Fruit fly (Drosophila melanogaster): ENCODE measurements around the gene CG45489.
A peak's percentile ranks its signal among the peaks of the same experiment; 100 is the strongest.

Gene CG45489

DNA sequence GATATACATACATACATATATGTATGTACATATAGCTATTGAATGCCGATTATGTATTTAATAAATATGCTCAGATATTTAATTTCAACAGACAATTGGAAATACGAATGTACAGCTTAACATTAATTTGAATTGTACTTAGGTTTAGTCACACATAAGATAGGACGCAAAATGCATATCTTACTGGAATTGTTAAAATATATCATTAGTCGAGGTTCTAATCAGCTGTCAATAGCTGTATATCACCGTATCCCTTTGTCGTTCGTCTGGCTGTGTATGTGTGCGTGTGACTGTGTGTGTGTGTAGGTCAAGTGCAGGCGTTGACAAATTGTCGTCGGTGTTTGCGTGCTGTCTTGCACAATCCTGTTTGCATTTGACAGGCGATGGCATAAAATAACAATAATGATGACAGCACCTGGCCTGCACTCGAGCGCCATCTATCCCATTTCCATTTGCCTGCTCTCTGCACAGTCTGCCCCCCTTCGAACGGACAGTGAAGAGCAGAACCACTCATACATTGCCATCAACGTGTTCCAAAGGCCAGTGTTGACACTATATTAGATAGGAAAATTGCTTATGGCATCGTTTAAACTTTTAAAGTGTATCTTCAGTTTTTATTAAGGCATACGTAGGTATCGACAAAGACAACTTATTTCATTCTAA is 31.5 kb downstream of the CG45489 start (continued):
- TF ChIP-seq phol (tag; optimal IDR thresholded peaks at IDR 0.05) (no peak), GATAe (GFP tag; conservative IDR thresholded peaks at IDR 0.05) (no peak), Dref (GFP tag; IDR thresholded peaks at IDR 0.05) (no peak), gt (GFP tag; IDR thresholded peaks at IDR 0.05) (no peak), CG12659 (GFP tag; optimal IDR thresholded peaks at IDR 0.05) (no peak), CG8478 (optimal IDR thresholded peaks at IDR 0.05) (no peak), aop (GFP tag; IDR thresholded peaks at IDR 0.05) (no peak), Ets97D (GFP tag; optimal IDR thresholded peaks at IDR 0.05) (no peak), Fer3 (tag; optimal IDR thresholded peaks at IDR 0.05) (no peak), CG30431 (GFP tag; optimal IDR thresholded peaks at IDR 0.05) (no peak), CG11696 (GFP tag; IDR thresholded peaks at IDR 0.05) (peak; percentile 77), Ptx1 (GFP tag; IDR thresholded peaks at IDR 0.05) (no peak), CG43689 (GFP tag; IDR thresholded peaks at IDR 0.05) (no peak), bsh (GFP tag; optimal IDR thresholded peaks at IDR 0.05) (no peak), tx (GFP tag; optimal IDR thresholded peaks at IDR 0.05) (no peak), org-1 (GFP tag; optimal IDR thresholded peaks at IDR 0.05) (no peak), fd3F (GFP tag; optimal IDR thresholded peaks at IDR 0.05) (no peak), CG1602 (GFP tag; optimal IDR thresholded peaks at IDR 0.05) (no peak), lab (GFP tag; optimal IDR thresholded peaks at IDR 0.05) (no peak), kni (GFP tag; optimal IDR thresholded peaks at IDR 0.05) (no peak), CG7963 (GFP tag; IDR thresholded peaks at IDR 0.05; ENCODE audit: partially characterized antibody) (no peak), CG8944 (GFP tag; optimal IDR thresholded peaks at IDR 0.05) (no peak), CG3995 (GFP tag; optimal IDR thresholded peaks at IDR 0.05) (no peak), tio (GFP tag; optimal IDR thresholded peaks at IDR 0.05) (no peak), CG11560 (tag; IDR thresholded peaks at IDR 0.05) (no peak), CTCF (GFP tag; optimal IDR thresholded peaks at IDR 0.05) (peak; percentile 87), CG6254 (GFP tag; optimal IDR thresholded peaks at IDR 0.05) (no peak), CG15073 (GFP tag; optimal IDR thresholded peaks at IDR 0.05) (no peak), insv (GFP tag; optimal IDR thresholded peaks at IDR 0.05) (no peak), CG6654 (GFP tag; optimal IDR thresholded peaks at IDR 0.05) (no peak), ash1 (GFP tag; optimal IDR thresholded peaks at IDR 0.05) (no peak), lov (optimal IDR thresholded peaks at IDR 0.05) (no peak), lov (GFP tag; IDR thresholded peaks at IDR 0.05) (no peak), HLH54F (GFP tag; optimal IDR thresholded peaks at IDR 0.05) (no peak), Mes4 (GFP tag; optimal IDR thresholded peaks at IDR 0.05) (no peak), CG15696 (tag; optimal IDR thresholded peaks at IDR 0.05) (no peak), CG31365 (tag; optimal IDR thresholded peaks at IDR 0.05) (no peak), p53 (GFP tag; optimal IDR thresholded peaks at IDR 0.05) (peak; percentile 68), en (GFP tag; optimal IDR thresholded peaks at IDR 0.05) (no peak), br (optimal IDR thresholded peaks at IDR 0.05) (no peak), BEAF-32 (GFP tag; optimal IDR thresholded peaks at IDR 0.05) (peak; percentile 20), fu2 (GFP tag; optimal IDR thresholded peaks at IDR 0.05) (no peak), tll (GFP tag; optimal IDR thresholded peaks at IDR 0.05) (peak in 1 of 2 experiments; percentile 56), schlank (tag; optimal IDR thresholded peaks at IDR 0.05) (no peak), Elba2 (GFP tag; optimal IDR thresholded peaks at IDR 0.05) (no peak), ci (GFP tag; IDR thresholded peaks at IDR 0.05) (no peak), CG6175 (GFP tag; IDR thresholded peaks at IDR 0.05) (0 out of 3 replicates have a peak, but pooled peaks have one; percentile 12), lola (GFP tag; optimal IDR thresholded peaks at IDR 0.05) (no peak), z (GFP tag; IDR thresholded peaks at IDR 0.05) (0 out of 3 replicates have a peak, but pooled peaks have one; percentile 14), chn (GFP tag; optimal IDR thresholded peaks at IDR 0.05) (no peak), D19B (GFP tag; optimal IDR thresholded peaks at IDR 0.05) (no peak), CrebB (tag; optimal IDR thresholded peaks at IDR 0.05) (no peak)

Data from whole organism, embryonic.